Worm (Caenorhabditis elegans): ENCODE data around the gene aat-4.
"Not testable (repeated sequence)": the region's sequence is repeated elsewhere in the genome, so short reads cannot be mapped to it uniquely, and the experiment has no call there.

Gene aat-4

DNA sequence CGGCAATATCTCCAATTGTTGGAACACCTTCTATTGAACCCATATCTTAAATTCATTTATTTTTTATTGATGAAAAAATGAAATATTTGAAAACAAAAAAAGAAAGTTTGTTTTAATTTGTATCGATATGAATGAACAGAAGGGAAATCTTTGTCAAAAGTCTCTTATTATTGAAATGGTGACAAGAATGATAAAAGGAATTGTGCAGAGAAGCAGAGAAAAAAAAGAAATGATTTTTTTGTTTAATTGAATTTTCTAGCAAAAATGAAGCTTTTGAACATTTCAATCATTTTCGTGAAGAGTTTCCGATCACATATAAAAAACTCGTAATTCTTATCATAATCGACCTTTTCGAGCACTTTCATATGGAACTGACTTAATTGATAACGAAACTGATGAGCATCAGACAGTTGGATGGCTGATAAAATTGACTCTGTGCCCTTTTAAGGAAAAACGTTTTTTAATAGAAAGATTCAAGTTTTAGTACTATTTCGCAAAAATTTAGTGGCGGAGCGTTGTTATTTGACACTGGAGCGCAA, at the start of gene aat-4, which contains the start of gene T13A10.1:
Gene aat-4 (minus strand): TSS at position 51 of the 539 bp plus-strand sequence.
Gene T13A10.1 (plus strand): TSS at position 411 of the 539 bp plus-strand sequence.
- TF ChIP-seq W03F9.2 (tag; optimal IDR thresholded peaks at IDR 0.05) = no peak
- TF ChIP-seq him-1 (tag; optimal IDR thresholded peaks at IDR 0.05) = no peak
- TF ChIP-seq dao-5 (tag; optimal IDR thresholded peaks at IDR 0.05) = no peak

DNA sequence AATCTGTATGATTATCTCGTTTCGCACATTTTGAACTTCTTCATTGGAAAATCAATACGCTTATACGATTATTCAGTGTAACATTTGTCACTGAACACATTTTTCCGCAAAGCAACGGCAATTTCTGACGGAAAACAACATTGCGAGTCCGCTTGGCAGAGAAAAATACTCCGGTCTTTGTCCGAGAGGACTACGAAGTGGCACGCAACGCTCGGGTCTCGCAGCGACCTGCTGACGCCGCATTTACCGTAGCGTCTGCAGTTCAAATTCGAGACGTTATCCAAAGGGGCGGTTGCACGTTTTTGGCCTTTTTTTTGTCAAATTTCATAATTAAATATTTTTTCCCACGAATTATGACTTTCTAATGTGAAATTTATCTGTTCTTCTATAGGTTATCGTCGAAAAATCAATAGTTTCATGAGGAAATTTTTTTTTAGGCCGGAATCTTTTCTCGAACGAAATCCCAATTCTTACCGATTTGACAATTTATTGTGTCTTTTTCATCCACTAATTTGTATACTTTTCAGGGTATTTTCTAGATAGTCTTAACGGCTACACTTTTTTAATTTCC, 48.2 kb upstream of the aat-4 start, which contains the start of gene sqd-1:
Gene sqd-1 (plus strand): TSS at position 521 of the 571 bp plus-strand sequence.
- TF ChIP-seq dao-5 (tag; optimal IDR thresholded peaks at IDR 0.05) (no peak), him-1 (tag; optimal IDR thresholded peaks at IDR 0.05) (peak; percentile 86), W03F9.2 (tag; optimal IDR thresholded peaks at IDR 0.05) (peak; percentile 100)

DNA sequence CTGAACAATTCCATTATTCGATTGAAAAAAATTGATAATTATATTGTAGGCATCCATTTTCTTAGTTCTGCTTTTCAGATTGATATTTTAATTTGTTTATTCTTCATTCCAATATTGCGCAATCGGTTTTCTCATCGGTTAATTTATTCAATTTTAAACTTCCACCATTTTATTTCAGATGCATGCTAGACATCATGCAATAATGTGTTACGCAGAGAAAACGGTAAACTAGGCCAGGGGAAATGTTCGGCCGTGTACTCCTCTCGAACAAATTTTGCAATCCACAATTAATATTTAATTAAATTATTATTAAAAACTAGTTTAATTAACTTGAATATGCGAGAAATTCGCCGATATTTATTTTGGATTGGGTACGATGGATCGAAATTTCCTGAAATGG, 46.1 kb upstream of the aat-4 start, which contains the start of gene Y73B6BL.29:
Gene Y73B6BL.29 (plus strand): TSS at position 263 of the 400 bp plus-strand sequence.
- TF ChIP-seq him-1 (tag; optimal IDR thresholded peaks at IDR 0.05) (peak; percentile 62), dao-5 (tag; optimal IDR thresholded peaks at IDR 0.05) (no peak), W03F9.2 (tag; optimal IDR thresholded peaks at IDR 0.05) (peak; percentile 99)

DNA sequence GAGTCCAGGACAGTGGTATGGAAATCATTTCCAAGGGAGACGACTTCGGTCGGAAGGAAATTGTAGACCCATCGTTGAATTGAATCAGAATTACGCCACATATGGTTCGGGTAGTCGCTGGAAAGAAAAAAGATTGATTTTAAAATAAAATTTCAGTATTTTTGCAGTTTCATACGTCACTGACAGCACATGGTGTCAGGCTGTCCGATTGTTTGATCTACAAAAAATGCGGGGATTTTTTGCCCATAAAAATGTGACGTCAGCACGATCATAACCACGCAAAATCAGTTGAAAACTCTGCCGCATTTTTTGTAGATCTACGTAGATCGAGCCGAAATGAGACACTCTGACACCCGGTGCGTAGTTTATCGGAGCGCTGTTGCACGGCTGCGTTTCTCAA, 41.8 kb upstream of the aat-4 start, which contains the start of gene Y73B6BL.12:
Gene Y73B6BL.12 (minus strand): TSS at position 101 of the 400 bp plus-strand sequence.
- not testable (repeated sequence) for TF ChIP-seq W03F9.2, him-1, dao-5 (tag; optimal IDR thresholded peaks at IDR 0.05)

DNA sequence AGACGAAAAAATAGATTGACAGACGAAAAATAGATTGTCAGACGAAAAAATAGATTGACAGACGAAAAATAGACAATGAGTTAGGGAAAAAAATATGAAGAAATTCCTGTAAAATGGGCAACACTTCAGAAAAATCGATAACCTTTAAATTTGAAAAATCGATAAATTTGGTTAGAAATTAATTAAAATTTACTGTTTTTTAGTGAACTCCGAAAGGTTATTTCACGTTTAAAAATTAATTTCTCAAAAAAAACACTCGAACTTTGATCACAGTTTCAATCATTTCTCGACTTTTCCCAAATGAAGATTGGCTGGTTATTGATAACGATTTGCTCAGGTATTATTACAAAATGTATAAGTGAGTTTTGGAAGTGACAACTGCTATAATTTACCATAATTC, 31.9 kb upstream of the aat-4 start, which contains the start of gene csp-2:
Gene csp-2 (plus strand): TSS at position 301 of the 400 bp plus-strand sequence.
- no peak for TF ChIP-seq dao-5 (tag; optimal IDR thresholded peaks at IDR 0.05)
- TF ChIP-seq W03F9.2 (tag; optimal IDR thresholded peaks at IDR 0.05) = no peak
- TF ChIP-seq him-1 (tag; optimal IDR thresholded peaks at IDR 0.05) = no peak

DNA sequence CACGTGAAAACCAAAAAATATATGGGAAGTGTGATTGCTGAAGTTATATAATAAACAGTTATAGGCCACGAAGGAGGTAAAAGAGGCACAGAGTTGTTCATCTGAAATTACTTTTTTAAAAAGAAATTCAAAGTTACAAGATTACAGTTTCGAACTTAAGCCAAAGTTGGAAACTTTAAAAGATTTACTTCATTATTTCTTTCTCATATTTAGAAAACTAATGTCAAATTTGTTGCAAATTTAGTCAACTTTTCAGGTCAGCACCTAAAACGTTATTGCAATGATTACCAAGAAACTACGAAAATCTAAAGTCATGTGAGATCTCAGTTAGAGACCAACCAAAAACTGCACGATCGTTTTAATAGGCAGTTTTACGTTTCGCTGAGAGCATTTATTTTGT, 28.1 kb upstream of the aat-4 start, which contains the start of gene srv-25:
Gene srv-25 (minus strand): TSS at position 101 of the 400 bp plus-strand sequence.
- TF ChIP-seq W03F9.2 (tag; optimal IDR thresholded peaks at IDR 0.05) = no peak
- TF ChIP-seq him-1 (tag; optimal IDR thresholded peaks at IDR 0.05) = no peak
- no peak for TF ChIP-seq dao-5 (tag; optimal IDR thresholded peaks at IDR 0.05)

DNA sequence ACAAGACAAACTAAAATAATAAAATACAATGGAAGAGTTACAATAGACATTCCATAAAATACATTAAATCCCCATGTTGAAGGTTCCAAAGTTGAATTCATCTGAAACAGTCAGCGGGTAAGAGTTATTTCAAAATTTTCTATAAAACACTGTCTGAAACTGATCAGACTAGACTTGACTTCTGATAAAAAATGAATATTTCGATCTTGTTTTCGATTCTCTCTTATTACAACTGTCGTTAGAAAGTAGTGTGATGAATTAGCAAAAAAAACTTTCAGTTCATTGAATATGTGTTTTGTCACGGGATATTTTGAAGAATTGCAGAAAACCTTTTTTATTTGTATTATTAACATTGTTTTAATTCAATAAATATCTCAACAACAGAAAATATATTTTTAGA, 26.2 kb upstream of the aat-4 start, which contains the start of gene srv-26:
Gene srv-26 (minus strand): TSS at position 101 of the 400 bp plus-strand sequence.
- TF ChIP-seq W03F9.2 (tag; optimal IDR thresholded peaks at IDR 0.05) = no peak
- TF ChIP-seq him-1 (tag; optimal IDR thresholded peaks at IDR 0.05) = no peak

DNA sequence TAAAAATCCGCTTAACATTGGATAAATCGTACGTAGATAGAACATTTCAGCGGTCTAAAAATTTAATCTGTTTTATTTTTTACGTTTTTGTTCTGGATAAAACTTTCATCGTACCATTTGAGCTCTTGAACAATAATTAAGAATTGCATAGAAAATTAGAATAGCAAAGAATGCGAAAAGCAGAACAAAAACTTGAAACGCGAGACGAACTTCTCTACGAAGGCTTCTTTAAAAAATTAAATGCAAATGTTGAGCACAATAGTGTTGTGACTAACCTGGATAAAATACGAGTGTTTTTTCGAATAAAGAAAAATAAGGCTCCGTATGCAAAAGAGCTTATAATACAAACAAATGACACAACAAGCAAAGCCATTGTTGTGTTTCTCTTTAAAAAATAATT, 24.0 kb upstream of the aat-4 start:
- TF ChIP-seq him-1 (tag; optimal IDR thresholded peaks at IDR 0.05) (no peak), dao-5 (tag; optimal IDR thresholded peaks at IDR 0.05) (no peak), W03F9.2 (tag; optimal IDR thresholded peaks at IDR 0.05) (no peak)

DNA sequence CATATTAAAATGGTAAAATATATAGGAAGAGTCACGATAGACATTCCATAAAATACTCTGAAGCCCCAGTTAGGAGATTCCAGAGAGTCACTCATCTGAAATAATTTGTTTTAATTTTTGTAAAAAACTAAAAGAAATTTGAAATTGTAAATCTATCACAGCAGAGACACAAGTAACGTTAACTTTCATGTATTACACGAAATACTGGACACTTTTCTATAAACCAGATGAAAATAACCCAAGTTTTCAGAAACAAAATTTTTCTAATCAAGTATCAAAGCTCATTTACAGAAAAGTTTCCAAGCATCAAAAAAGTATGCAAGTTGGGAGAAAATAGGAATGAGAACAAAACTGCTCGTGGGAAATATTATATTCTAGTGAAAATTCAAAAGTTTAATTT, 22.7 kb upstream of the aat-4 start, which contains the start of gene srv-27:
Gene srv-27 (minus strand): TSS at position 101 of the 400 bp plus-strand sequence.
- TF ChIP-seq him-1 (tag; optimal IDR thresholded peaks at IDR 0.05) = no peak
- TF ChIP-seq W03F9.2 (tag; optimal IDR thresholded peaks at IDR 0.05) = no peak
- no peak for TF ChIP-seq dao-5 (tag; optimal IDR thresholded peaks at IDR 0.05)

DNA sequence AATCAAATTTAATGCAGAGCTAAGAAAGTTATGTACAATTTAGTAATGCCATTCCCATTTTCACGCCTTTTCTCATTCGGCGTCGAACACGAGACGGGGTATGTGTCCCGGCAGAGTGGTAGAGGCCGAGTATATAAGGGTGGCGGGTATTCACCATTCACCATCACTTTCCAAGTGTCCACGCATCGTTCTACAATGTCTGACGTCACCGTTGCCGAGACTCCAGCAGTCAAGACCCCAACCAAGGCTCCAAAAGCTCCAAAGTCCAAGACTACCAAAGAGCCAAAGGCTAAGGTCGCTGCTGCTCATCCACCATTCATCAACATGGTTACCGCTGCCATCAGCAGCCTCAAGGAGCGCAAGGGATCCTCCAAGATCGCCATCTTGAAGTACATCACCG, 18.6 kb upstream of the aat-4 start, which contains the start of gene hil-2:
Gene hil-2 (plus strand): TSS at position 160 of the 400 bp plus-strand sequence.
- TF ChIP-seq him-1 (tag; optimal IDR thresholded peaks at IDR 0.05) (no peak), dao-5 (tag; optimal IDR thresholded peaks at IDR 0.05) (no peak), W03F9.2 (tag; optimal IDR thresholded peaks at IDR 0.05) (no peak)

DNA sequence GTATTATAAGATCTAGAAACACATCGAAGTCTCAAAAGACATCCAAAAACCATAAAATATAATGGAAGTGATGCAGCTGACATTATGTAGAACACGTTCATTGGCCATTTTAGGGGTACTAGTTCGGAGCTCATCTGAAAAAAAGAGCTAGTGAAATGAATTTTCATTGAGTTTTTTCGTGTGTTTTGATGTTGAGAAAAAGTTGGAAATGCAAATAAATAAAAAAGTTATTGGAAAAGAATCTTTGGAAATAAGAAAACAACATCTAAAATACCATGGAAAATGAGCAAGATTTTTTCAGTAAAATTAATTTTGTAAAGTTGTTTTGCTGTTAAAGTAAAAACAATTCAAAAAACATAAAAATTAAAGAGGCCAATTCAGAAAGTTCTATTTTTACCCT, 15.2 kb upstream of the aat-4 start, which contains the start of gene srv-24:
Gene srv-24 (minus strand): TSS at position 101 of the 400 bp plus-strand sequence.
- TF ChIP-seq dao-5 (tag; optimal IDR thresholded peaks at IDR 0.05) (no peak), W03F9.2 (tag; optimal IDR thresholded peaks at IDR 0.05) (no peak), him-1 (tag; optimal IDR thresholded peaks at IDR 0.05) (no peak)

DNA sequence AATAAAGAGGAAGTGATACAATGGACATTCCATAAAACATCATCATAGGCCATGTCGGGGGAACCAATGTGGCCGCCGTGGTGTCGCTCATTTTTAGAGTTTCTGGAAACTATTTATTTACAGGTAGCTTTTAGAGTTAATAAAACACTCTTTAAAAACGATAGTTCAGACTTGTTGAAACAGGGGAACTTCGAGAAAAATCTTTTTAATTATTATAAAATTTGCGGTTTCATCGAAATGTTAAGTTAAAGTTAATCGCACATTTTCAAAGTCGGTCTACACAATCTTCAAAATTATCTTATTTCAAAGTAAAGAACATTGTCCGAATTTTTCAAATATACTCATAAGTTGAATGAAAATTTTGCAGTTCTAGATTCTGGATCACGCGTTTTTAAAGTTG, 8.8 kb upstream of the aat-4 start, which contains the start of gene ops-1:
Gene ops-1 (minus strand): TSS at position 101 of the 400 bp plus-strand sequence.
- TF ChIP-seq him-1 (tag; optimal IDR thresholded peaks at IDR 0.05) (no peak), W03F9.2 (tag; optimal IDR thresholded peaks at IDR 0.05) (no peak), dao-5 (tag; optimal IDR thresholded peaks at IDR 0.05) (no peak)

DNA sequence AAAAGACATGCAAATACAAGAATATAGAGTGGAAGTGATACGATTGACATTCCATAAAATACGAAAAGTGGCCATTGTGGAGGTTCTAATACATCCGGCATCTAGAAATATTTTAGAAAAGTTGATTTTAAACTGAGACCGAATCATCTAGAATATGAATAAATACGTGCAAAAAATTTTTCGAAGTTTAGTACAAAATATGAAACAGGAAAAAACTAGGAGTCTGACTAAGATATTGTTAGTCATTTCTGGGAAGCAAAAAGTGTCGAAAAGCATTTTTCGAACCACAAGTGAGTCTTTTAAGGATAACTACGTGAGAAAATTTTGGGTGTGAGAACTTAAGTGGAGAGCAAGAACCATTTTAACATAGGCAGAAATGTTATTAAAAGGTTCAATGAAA, 6.6 kb upstream of the aat-4 start, which contains the start of gene srv-32:
Gene srv-32 (minus strand): TSS at position 101 of the 400 bp plus-strand sequence.
- TF ChIP-seq him-1 (tag; optimal IDR thresholded peaks at IDR 0.05) = no peak
- TF ChIP-seq dao-5 (tag; optimal IDR thresholded peaks at IDR 0.05) = no peak
- no peak for TF ChIP-seq W03F9.2 (tag; optimal IDR thresholded peaks at IDR 0.05)

DNA sequence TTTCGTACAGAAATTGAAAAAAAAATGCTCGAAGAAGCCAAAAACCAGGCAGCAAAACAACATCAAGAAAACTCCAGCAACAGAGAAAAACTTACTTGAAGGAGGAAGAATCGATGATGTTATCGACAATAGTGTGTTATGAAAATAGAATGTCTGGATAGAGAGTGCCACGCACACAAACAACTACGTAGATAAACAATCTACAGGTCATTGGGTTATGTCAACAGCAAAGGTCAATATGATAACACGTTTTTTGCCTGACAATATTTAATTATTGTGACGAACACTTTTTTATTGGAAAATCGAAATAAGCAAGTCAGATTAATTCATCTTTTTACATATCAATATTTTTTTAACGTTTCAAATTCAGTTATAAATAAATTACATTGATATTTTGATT, 3.9 kb upstream of the aat-4 start, which contains the start of gene sams-5:
Gene sams-5 (minus strand): TSS at position 131 of the 400 bp plus-strand sequence.
- TF ChIP-seq W03F9.2 (tag; optimal IDR thresholded peaks at IDR 0.05) (no peak), dao-5 (tag; optimal IDR thresholded peaks at IDR 0.05) (no peak), him-1 (tag; optimal IDR thresholded peaks at IDR 0.05) (no peak)

Data from whole organism, L4/young adult.